Worm (Caenorhabditis elegans) whole organism, dauer: ENCODE results near the gene F38B2.4.

Source experiments
- unc-62 ChIP-seq: sonication (generic microtip); optimal IDR thresholded peaks from 2 replicates; lab custom pipeline; 2017; ENCODE audit warnings: missing biosample characterization, missing genetic modification reagents, missing genetic modification characterization

The F38B2.4 gene

DNA sequence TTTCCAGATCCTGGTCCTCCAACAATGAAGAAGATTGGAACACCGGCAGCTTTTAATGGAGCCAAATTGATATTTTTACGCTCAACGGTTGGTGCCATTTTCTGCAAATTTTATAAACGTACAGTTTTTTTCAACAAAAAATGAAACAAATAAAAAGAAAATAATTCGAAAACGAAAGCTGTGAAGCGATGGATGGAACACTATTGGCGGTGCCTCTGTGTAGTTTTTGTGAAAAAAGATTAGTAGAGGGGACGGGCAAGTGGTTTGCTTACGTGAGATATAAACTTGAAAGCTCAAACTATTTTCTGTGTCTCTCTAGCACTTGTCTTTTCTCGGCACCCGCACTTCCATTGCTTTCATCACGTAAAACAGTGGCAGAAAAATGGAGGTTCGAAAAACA lies at the start of gene F38B2.4:
Gene F38B2.4 (minus strand): TSS at position 101 of the 400 bp plus-strand sequence.
- no peak for TF ChIP-seq unc-62 (GFP tag; lab: Kevin White, UChicago)

DNA sequence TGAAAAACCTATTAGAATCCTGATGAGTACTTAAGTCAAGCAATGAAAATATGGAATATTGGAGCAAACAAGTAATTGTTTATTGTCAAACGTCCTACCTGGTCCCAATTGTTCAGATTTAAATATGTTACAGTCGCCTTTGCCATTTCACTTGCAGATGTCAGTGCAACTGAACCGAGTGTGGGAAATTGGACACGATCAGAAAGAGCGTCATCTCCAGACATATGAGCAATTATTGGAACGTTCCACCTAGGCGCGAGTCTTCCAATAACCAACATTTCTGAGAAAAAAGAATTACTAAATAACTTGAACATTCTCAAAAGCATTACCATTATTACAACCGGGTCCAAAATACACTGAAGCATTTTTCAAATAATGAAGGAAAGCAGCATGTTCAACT lies 49.6 kb upstream of the F38B2.4 start:
- TF ChIP-seq unc-62 (GFP tag; lab: Kevin White, UChicago), result no peak

ce11 chrX:11329424-11329823 lies 41.9 kb upstream of the F38B2.4 start, which contains the start of gene npr-9:
Gene npr-9, plus strand, starts transcription at chrX:11329724.
- no peak for TF ChIP-seq unc-62 (GFP tag; lab: Kevin White, UChicago)

DNA sequence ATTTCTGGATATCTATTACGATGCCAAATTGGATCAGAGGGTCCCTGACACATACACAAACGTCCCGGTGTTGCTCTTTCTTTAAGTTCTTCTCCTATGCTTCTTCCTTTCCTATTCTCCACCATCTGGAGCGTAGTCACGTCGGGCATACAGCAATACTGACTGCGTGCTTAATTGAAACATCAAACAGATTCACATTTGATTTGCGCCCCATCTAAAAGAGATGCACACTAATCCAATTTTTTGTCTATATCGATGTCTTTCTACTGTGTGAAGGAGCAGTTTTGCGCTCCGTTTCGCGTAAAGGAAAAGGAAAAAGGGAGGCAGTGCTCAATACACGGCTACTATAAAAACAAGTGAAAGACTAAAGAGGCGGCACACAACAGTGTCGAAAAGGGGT lies 41.2 kb upstream of the F38B2.4 start:
- no peak for TF ChIP-seq unc-62 (GFP tag; lab: Kevin White, UChicago)

ce11 chrX:11326827-11327226 lies 39.3 kb upstream of the F38B2.4 start, which contains the start of gene ZK455.5:
Gene ZK455.5, minus strand, starts transcription at chrX:11326927.
- no peak for TF ChIP-seq unc-62 (GFP tag; lab: Kevin White, UChicago)

- no peak for TF ChIP-seq unc-62 (GFP tag; lab: Kevin White, UChicago)
These were observed 36.7 kb upstream of the F38B2.4 start, which contains the start of gene asm-2 for ce11 chrX:11324240-11324639. Gene asm-2, minus strand, starts transcription at chrX:11324251.

- TF ChIP-seq unc-62 (GFP tag; lab: Kevin White, UChicago), result no peak
These were observed 35.7 kb upstream of the F38B2.4 start for ce11 chrX:11323225-11323624.

ce11 chrX:11317939-11318338 lies 30.4 kb upstream of the F38B2.4 start, which contains the start of gene hizr-1:
Gene hizr-1, plus strand, starts transcription at chrX:11318278.
- no peak for TF ChIP-seq unc-62 (GFP tag; lab: Kevin White, UChicago)

- TF ChIP-seq unc-62 (GFP tag; lab: Kevin White, UChicago), result no peak
These were observed 29.2 kb upstream of the F38B2.4 start, which contains the start of gene nlp-57 for ce11 chrX:11316750-11317149. Gene nlp-57, plus strand, starts transcription at chrX:11317050.

ce11 chrX:11315392-11315791 lies 27.9 kb upstream of the F38B2.4 start, which contains the start of gene F08G12.11:
Gene F08G12.11, minus strand, starts transcription at chrX:11315572.
- no peak for TF ChIP-seq unc-62 (GFP tag; lab: Kevin White, UChicago)

ce11 chrX:11310285-11310838 lies 22.8 kb upstream of the F38B2.4 start, which contains the start of gene F08G12.5:
Gene F08G12.5, minus strand, starts transcription at chrX:11310285.
- TF ChIP-seq unc-62 (GFP tag; lab: Kevin White, UChicago), result no peak

DNA sequence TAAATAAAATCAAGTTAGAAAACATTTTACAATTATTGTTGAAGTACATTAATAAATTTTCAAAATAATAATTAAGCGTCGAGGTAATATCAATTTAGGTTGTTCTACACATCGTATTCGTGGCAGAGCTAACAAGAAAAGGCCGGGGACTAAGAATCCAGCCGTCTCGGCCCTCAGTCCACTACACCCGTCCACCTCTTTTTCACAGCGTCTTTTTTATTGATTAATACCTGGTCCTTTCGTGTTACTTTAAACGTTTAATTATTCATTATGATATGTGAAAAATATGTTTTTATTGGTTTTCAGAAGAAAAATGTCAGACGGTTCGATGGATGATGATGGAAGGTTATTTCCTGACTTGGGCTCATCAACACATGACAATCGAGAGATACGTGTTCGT lies 19.5 kb upstream of the F38B2.4 start, which contains the start of gene vhl-1:
Gene vhl-1 (plus strand): TSS at position 301 of the 400 bp plus-strand sequence.
- TF ChIP-seq unc-62 (GFP tag; lab: Kevin White, UChicago), result no peak

DNA sequence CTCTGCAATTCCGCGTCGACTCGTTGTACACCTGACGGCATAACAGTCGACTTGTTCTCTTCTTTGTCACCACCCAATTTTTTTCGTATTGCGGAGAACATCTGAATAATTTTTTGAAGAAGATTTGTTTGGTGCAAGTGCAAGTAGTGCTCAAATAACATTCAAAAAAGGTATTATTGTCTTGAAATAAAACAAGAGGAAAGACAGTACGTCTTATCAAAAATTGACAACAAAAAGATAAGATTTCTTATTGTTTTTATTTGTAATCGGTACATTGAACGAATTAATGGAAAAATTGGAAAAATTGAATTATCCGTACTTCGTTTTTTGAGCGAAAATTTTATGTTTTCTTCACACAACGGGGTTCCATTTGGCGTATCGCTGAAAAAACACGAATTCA lies 18.3 kb upstream of the F38B2.4 start, which contains the start of gene F08G12.1:
Gene F08G12.1 (minus strand): TSS at position 101 of the 400 bp plus-strand sequence.
- no peak for TF ChIP-seq unc-62 (GFP tag; lab: Kevin White, UChicago)

DNA sequence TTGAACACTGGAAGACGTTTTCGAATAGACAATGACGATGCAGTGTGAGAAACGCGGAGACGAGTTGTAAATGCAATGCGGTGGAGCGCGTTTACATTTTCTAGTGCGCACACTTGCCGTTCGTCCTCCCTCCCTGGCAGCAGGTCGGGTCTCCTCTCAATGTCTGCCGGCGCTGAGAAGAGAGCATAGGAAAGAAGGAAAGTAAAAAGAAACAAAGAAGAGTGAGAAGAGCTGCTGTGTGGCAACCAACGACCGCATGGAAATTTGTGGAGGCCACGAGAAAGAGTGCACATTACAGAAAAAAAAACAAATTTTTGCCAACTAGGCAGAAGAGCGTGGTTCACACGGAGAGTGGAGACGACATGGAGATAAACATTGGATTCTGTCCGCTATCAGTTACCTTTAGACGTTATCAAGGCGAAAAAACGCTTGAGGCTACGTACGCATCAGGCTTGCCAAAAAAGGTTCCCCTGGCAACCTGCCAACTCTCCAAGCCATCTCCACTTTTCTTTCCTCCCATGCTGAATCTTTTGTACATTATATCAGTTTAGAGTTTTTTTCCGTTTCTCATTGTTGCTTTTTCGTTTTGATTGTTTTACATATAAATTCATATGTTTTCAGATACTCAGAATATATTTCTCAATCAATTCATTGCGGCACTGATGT lies 12.3 kb upstream of the F38B2.4 start, which contains the start of the genes snrp-40.1 and F08G12.3:
Gene snrp-40.1 (minus strand): TSS at position 143 of the 666 bp plus-strand sequence.
Gene F08G12.3 (plus strand): TSS at position 616 of the 666 bp plus-strand sequence.
- no peak for TF ChIP-seq unc-62 (GFP tag; lab: Kevin White, UChicago)

- no peak for TF ChIP-seq unc-62 (GFP tag; lab: Kevin White, UChicago)
These were observed 9.3 kb upstream of the F38B2.4 start, which contains the start of gene inx-2 for ce11 chrX:11296683-11297365. Gene inx-2, minus strand, starts transcription at chrX:11296733.
